Worm (Caenorhabditis elegans) whole organism, L2 larva: Measurements from ENCODE around the gene F08F8.6.

Experiments used
- ceh-82 ChIP-seq: fragments of 150-350 bp; optimal IDR thresholded peaks from 2 replicates; lab custom pipeline; 2014; ENCODE audit warnings: missing biosample characterization, missing genetic modification characterization
- elt-3 ChIP-seq: sonication (generic microtip); optimal IDR thresholded peaks from 2 replicates; lab custom pipeline; 2017; ENCODE audit warnings: missing biosample characterization, missing genetic modification characterization
- sma-9 ChIP-seq, 2 experiments: fragments of 150-350 bp in 1 of 2; sonication (generic microtip) in 1 of 2; optimal IDR thresholded peaks; 2 replicates each; lab custom pipeline; 2014 to 2016; ENCODE audit warnings: missing genetic modification characterization in 2 of 2, mild to moderate bottlenecking in 1 of 2, missing biosample characterization in 1 of 2, missing compliant biosample characterization in 1 of 2, missing genetic modification reagents in 1 of 2, moderate library complexity in 1 of 2
- unc-55 ChIP-seq: fragments of 150-350 bp; sonication (generic microtip); optimal IDR thresholded peaks from 3 replicates; lab custom pipeline; 2014; ENCODE audit warnings: missing biosample characterization, missing genetic modification reagents, missing genetic modification characterization

DNA sequence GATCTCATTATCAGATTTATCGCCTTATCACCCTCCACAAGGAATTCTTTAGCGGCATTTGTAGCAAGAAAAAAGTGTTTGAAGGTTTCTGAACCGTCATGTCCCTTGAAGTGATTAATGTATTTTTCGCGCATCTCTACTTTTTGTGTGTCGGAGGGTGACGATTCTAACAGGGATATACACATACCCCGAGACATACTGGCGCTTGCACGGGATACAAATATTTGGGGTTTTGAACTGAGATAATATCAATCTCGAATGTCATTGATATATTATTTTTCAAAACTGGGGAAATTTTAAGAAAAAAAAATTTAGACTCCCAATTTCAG, 37.9 kb upstream of the F08F8.6 start:
- TF ChIP-seq sma-9 (GFP tag; optimal IDR thresholded peaks at IDR 0.05; lab: Kevin White, UChicago) (peak; percentile 37), sma-9 (tag; optimal IDR thresholded peaks at IDR 0.05; lab: Kevin White, UChicago) (no peak), elt-3 (no peak), unc-55 (GFP tag; lab: Kevin White, UChicago) (no peak), ceh-82 (no peak)
